Fruit fly (Drosophila melanogaster) whole organism, embryonic: Measurements from ENCODE around the gene CG1998.

Experiments
- Aef1 ChIP-seq: fragments of 200-800 bp; sonication (Bioruptor generic); IDR thresholded peaks from 3 replicates; pipeline ENCODE4 v1.3.6; 2022; ENCODE audit warnings: missing biosample characterization, missing genetic modification characterization
- CG10147 ChIP-seq: fragments of 200-800 bp; sonication (Bioruptor generic); optimal IDR thresholded peaks from 2 replicates; lab custom pipeline; 2019; ENCODE audit warnings: missing biosample characterization, mild to moderate bottlenecking, missing genetic modification characterization, moderate library complexity
- CG10543 ChIP-seq: fragments of 200-800 bp; sonication (Bioruptor generic); optimal IDR thresholded peaks from 3 replicates; lab custom pipeline; 2017; ENCODE audit warnings: missing biosample characterization, mild to moderate bottlenecking, missing genetic modification characterization, moderate library complexity
- CG12104 ChIP-seq: fragments of 200-800 bp; sonication (Bioruptor generic); optimal IDR thresholded peaks from 3 replicates; lab custom pipeline; 2016; ENCODE audit warnings: missing biosample characterization, missing genetic modification characterization
- CG12236 ChIP-seq: fragments of 200-800 bp; sonication (Bioruptor generic); optimal IDR thresholded peaks from 2 replicates; lab custom pipeline; 2016; ENCODE audit warnings: missing biosample characterization, missing genetic modification characterization
- CG1233 ChIP-seq: fragments of 200-800 bp; sonication (Bioruptor generic); optimal IDR thresholded peaks from 4 replicates; lab custom pipeline; 2018; ENCODE audit warnings: missing biosample characterization, mild to moderate bottlenecking, missing genetic modification characterization
- CG15011 ChIP-seq: fragments of 200-800 bp; sonication (Bioruptor generic); optimal IDR thresholded peaks from 3 replicates; lab custom pipeline; 2018; ENCODE audit warnings: missing biosample characterization, mild to moderate bottlenecking, missing genetic modification characterization
- CG1529 ChIP-seq: fragments of 200-800 bp; sonication (Bioruptor generic); optimal IDR thresholded peaks from 3 replicates; lab custom pipeline; 2018; ENCODE audit warnings: missing biosample characterization, missing genetic modification characterization
- CG15696 ChIP-seq: fragments of 200-800 bp; sonication (Bioruptor generic); optimal IDR thresholded peaks from 2 replicates; lab custom pipeline; 2019; ENCODE audit warnings: missing biosample characterization, mild to moderate bottlenecking, missing genetic modification characterization, moderate library complexity
- CG17361 ChIP-seq: fragments of 200-800 bp; sonication (Bioruptor generic); IDR thresholded peaks from 3 replicates; pipeline ENCODE4 v1.3.6; 2022; ENCODE audit warnings: missing biosample characterization, missing genetic modification characterization
- CG17802 ChIP-seq: fragments of 200-800 bp; sonication (Bioruptor generic); optimal IDR thresholded peaks from 2 replicates; lab custom pipeline; 2018; ENCODE audit warnings: missing biosample characterization, mild to moderate bottlenecking, missing genetic modification characterization, moderate library complexity
- CG34376 ChIP-seq: fragments of 200-800 bp; sonication (Bioruptor generic); optimal IDR thresholded peaks from 2 replicates; lab custom pipeline; 2018; ENCODE audit warnings: missing biosample characterization, mild to moderate bottlenecking, missing genetic modification characterization
- CG4707 ChIP-seq: fragments of 200-800 bp; sonication (Bioruptor generic); optimal IDR thresholded peaks from 2 replicates; lab custom pipeline; 2018; ENCODE audit warnings: missing biosample characterization, mild to moderate bottlenecking, missing genetic modification characterization, moderate library complexity
- CG6272 ChIP-seq: fragments of 200-800 bp; sonication (Bioruptor generic); IDR thresholded peaks from 2 replicates; pipeline ENCODE4 v1.3.6; 2022; ENCODE audit warnings: missing biosample characterization, missing genetic modification characterization
- CHES-1-like ChIP-seq: fragments of 200-800 bp; sonication (Bioruptor generic); optimal IDR thresholded peaks from 2 replicates; lab custom pipeline; 2016; ENCODE audit warnings: missing biosample characterization, missing genetic modification characterization
- Camta ChIP-seq: fragments of 200-800 bp; sonication (Bioruptor generic); optimal IDR thresholded peaks from 2 replicates; lab custom pipeline; 2016; ENCODE audit warnings: missing biosample characterization, missing genetic modification characterization
- D ChIP-seq, 2 experiments: fragments of 200-800 bp in 1 of 2; fragments of >200 bp in 1 of 2; sonication (Bioruptor generic) in 1 of 2; optimal IDR thresholded peaks; 2 replicates in 1 of 2; 3 replicates in 1 of 2; lab custom pipeline; 2017; ENCODE audit warnings: mild to moderate bottlenecking in 1 of 2, missing biosample characterization in 1 of 2, missing genetic modification characterization in 1 of 2, missing genetic modification reagents in 1 of 2
- E2f2 ChIP-seq: fragments of 200-800 bp; sonication (Bioruptor generic); IDR thresholded peaks from 2 replicates; pipeline ENCODE4 v1.3.6; 2022; ENCODE audit warnings: missing biosample characterization, missing genetic modification characterization
- Eip74EF ChIP-seq, 2 experiments: fragments of 200-800 bp in 1 of 2; fragments of >200 bp in 1 of 2; sonication (Bioruptor generic) in 1 of 2; optimal IDR thresholded peaks; 2 replicates each; lab custom pipeline; 2017 to 2019; ENCODE audit warnings: missing biosample characterization in 2 of 2, missing genetic modification characterization in 2 of 2, mild to moderate bottlenecking in 1 of 2, moderate library complexity in 1 of 2
- HLH54F ChIP-seq: fragments of 200-800 bp; sonication (Bioruptor generic); optimal IDR thresholded peaks from 3 replicates; lab custom pipeline; 2016; ENCODE audit warnings: missing biosample characterization, missing genetic modification characterization
- Hey ChIP-seq: fragments of 200-800 bp; sonication (Bioruptor generic); optimal IDR thresholded peaks from 3 replicates; lab custom pipeline; 2018; ENCODE audit warnings: missing biosample characterization, mild to moderate bottlenecking, missing genetic modification characterization
- HmgZ ChIP-seq: fragments of 200-800 bp; sonication (Bioruptor generic); optimal IDR thresholded peaks from 2 replicates; lab custom pipeline; 2018; ENCODE audit warnings: missing biosample characterization, mild to moderate bottlenecking, missing genetic modification characterization
- Hr3 ChIP-seq: fragments of 200-800 bp; sonication (Bioruptor generic); optimal IDR thresholded peaks from 3 replicates; lab custom pipeline; 2016; ENCODE audit warnings: missing biosample characterization, missing genetic modification characterization
- Med ChIP-seq: fragments of 200-800 bp; sonication (Bioruptor generic); peaks from one replicate; lab custom pipeline; 2016; ENCODE audit warnings: missing biosample characterization, missing genetic modification characterization, mild to moderate bottlenecking, inconsistent platforms, moderate library complexity
- Myb ChIP-seq: fragments of 200-800 bp; sonication (Bioruptor generic); optimal IDR thresholded peaks from 2 replicates; lab custom pipeline; 2016; ENCODE audit warnings: missing biosample characterization, missing genetic modification characterization
- Optix ChIP-seq: fragments of 200-800 bp; sonication (Bioruptor generic); IDR thresholded peaks from 3 replicates; pipeline ENCODE4 v1.3.6; 2022; ENCODE audit warnings: missing biosample characterization, missing genetic modification characterization
- Poxn ChIP-seq: fragments of 200-800 bp; sonication (Bioruptor generic); IDR thresholded peaks from 2 replicates; pipeline ENCODE4 v1.3.6; 2022; ENCODE audit warnings: missing biosample characterization, missing genetic modification characterization
- TFAM ChIP-seq: fragments of 200-800 bp; sonication (Bioruptor generic); optimal IDR thresholded peaks from 2 replicates; lab custom pipeline; 2017; ENCODE audit warnings: missing biosample characterization, missing genetic modification characterization, inconsistent platforms
- abd-A ChIP-seq: fragments of 200-800 bp; sonication (Bioruptor generic); optimal IDR thresholded peaks from 3 replicates; lab custom pipeline; 2019; ENCODE audit warnings: missing biosample characterization, mild to moderate bottlenecking, missing genetic modification characterization, moderate library complexity
- bab2 ChIP-seq: fragments of 200-800 bp; sonication (Bioruptor generic); optimal IDR thresholded peaks from 2 replicates; lab custom pipeline; 2016; ENCODE audit warnings: missing biosample characterization, missing genetic modification characterization
- cas ChIP-seq: fragments of 200-800 bp; sonication (Bioruptor generic); IDR thresholded peaks from 2 replicates; pipeline ENCODE4 v1.3.6; 2022; ENCODE audit warnings: missing biosample characterization, missing genetic modification characterization
- chinmo ChIP-seq: fragments of 200-800 bp; sonication (Bioruptor generic); IDR thresholded peaks from 4 replicates; pipeline ENCODE4 v1.3.6; 2022; ENCODE audit warnings: missing biosample characterization, missing genetic modification characterization; ENCODE audit not compliant: partially characterized antibody
- cwo ChIP-seq: fragments of 200-800 bp; sonication (Bioruptor generic); optimal IDR thresholded peaks from 3 replicates; lab custom pipeline; 2017; ENCODE audit warnings: missing biosample characterization, missing genetic modification characterization, mild to moderate bottlenecking, moderate library complexity, missing genetic modification reagents
- danr ChIP-seq: fragments of 200-800 bp; sonication (Bioruptor generic); IDR thresholded peaks from 2 replicates; pipeline ENCODE4 v1.3.6; 2022; ENCODE audit warnings: missing biosample characterization, missing genetic modification characterization
- exex ChIP-seq: fragments of 200-800 bp; sonication (Bioruptor generic); optimal IDR thresholded peaks from 4 replicates; lab custom pipeline; 2018; ENCODE audit warnings: missing biosample characterization, mild to moderate bottlenecking, missing genetic modification characterization, moderate library complexity
- gcm ChIP-seq: fragments of 200-800 bp; sonication (Bioruptor generic); optimal IDR thresholded peaks from 2 replicates; lab custom pipeline; 2019; ENCODE audit warnings: missing biosample characterization, mild to moderate bottlenecking, missing genetic modification characterization, moderate library complexity
- grau ChIP-seq: fragments of 200-800 bp; optimal IDR thresholded peaks from 3 replicates; lab custom pipeline; 2019; ENCODE audit warnings: missing biosample characterization, mild to moderate bottlenecking, missing genetic modification characterization, moderate library complexity
- grn ChIP-seq: fragments of 200-800 bp; sonication (Bioruptor generic); optimal IDR thresholded peaks from 3 replicates; lab custom pipeline; 2017; ENCODE audit warnings: missing biosample characterization, missing genetic modification characterization
- kni ChIP-seq: fragments of 200-800 bp; sonication (Bioruptor generic); optimal IDR thresholded peaks from 3 replicates; lab custom pipeline; 2017; ENCODE audit warnings: mild to moderate bottlenecking, missing biosample characterization, missing genetic modification reagents, missing genetic modification characterization
- lab ChIP-seq: fragments of 200-800 bp; sonication (Bioruptor generic); optimal IDR thresholded peaks from 3 replicates; lab custom pipeline; 2017; ENCODE audit warnings: missing biosample characterization, missing genetic modification characterization, mild to moderate bottlenecking, moderate library complexity, missing genetic modification reagents
- mirr ChIP-seq: fragments of 200-800 bp; sonication (Bioruptor generic); optimal IDR thresholded peaks from 3 replicates; lab custom pipeline; 2018; ENCODE audit warnings: missing biosample characterization, mild to moderate bottlenecking, missing genetic modification characterization
- sd ChIP-seq: fragments of 200-800 bp; sonication (Bioruptor generic); optimal IDR thresholded peaks from 3 replicates; lab custom pipeline; 2018; ENCODE audit warnings: missing biosample characterization, mild to moderate bottlenecking, missing genetic modification characterization, moderate library complexity
- sr ChIP-seq: fragments of 200-800 bp; sonication (Bioruptor generic); IDR thresholded peaks from 3 replicates; pipeline ENCODE4 v1.3.6; 2022; ENCODE audit warnings: missing biosample characterization, missing genetic modification characterization
- sug ChIP-seq: fragments of 200-800 bp; optimal IDR thresholded peaks from 2 replicates; lab custom pipeline; 2019; ENCODE audit warnings: missing biosample characterization, mild to moderate bottlenecking, missing genetic modification characterization, moderate library complexity
- tap ChIP-seq: fragments of 200-800 bp; optimal IDR thresholded peaks from 3 replicates; lab custom pipeline; 2019; ENCODE audit warnings: missing biosample characterization, mild to moderate bottlenecking, missing genetic modification characterization, moderate library complexity
- wek ChIP-seq: fragments of 200-800 bp; sonication (Bioruptor generic); optimal IDR thresholded peaks from 3 replicates; lab custom pipeline; 2018; ENCODE audit warnings: missing biosample characterization, mild to moderate bottlenecking, missing genetic modification characterization, moderate library complexity
- z ChIP-seq: fragments of 200-800 bp; sonication (Bioruptor generic); IDR thresholded peaks from 3 replicates; pipeline ENCODE4 v1.3.6; 2022; ENCODE audit warnings: missing biosample characterization, missing genetic modification characterization

Gene CG1998

dm6 chrX:13392764-13393163, 20.1 kb downstream of the CG1998 start:
- TF ChIP-seq TFAM (GFP tag; lab: Kevin White, UChicago), result no peak
- no peak for TF ChIP-seq wek (GFP tag; lab: Kevin White, UChicago)
- TF ChIP-seq Hr3 (GFP tag; lab: Kevin White, UChicago), result no peak
- no peak for TF ChIP-seq E2f2 (GFP tag; lab: Robert Waterston, UW)
- TF ChIP-seq CG15696, result no peak
- peak; percentile 43 for TF ChIP-seq lab (GFP tag; lab: Kevin White, UChicago)
- TF ChIP-seq CHES-1-like (GFP tag; lab: Kevin White, UChicago), result no peak
- peak; percentile 67 for TF ChIP-seq Med (GFP tag; lab: Kevin White, UChicago)
- no peak for TF ChIP-seq CG17802 (tag; lab: Kevin White, UChicago)
- TF ChIP-seq chinmo, result no peak
- peak; percentile 69 for TF ChIP-seq sug (tag; lab: Kevin White, UChicago)
- no peak for TF ChIP-seq CG12236 (GFP tag; lab: Kevin White, UChicago)
- TF ChIP-seq HLH54F (GFP tag; lab: Kevin White, UChicago), result no peak
- TF ChIP-seq Aef1 (GFP tag; lab: Robert Waterston, UW), result no peak
- TF ChIP-seq exex (tag; lab: Kevin White, UChicago), result peak; percentile 72
- TF ChIP-seq CG4707 (GFP tag; lab: Kevin White, UChicago), result no peak
- TF ChIP-seq grau (tag; lab: Kevin White, UChicago), result no peak
- no peak for TF ChIP-seq CG10147 (GFP tag; lab: Kevin White, UChicago)
- TF ChIP-seq Camta (GFP tag; lab: Kevin White, UChicago), result no peak
- TF ChIP-seq Hey (tag; lab: Kevin White, UChicago), result peak; percentile 50
- no peak for TF ChIP-seq Eip74EF (GFP tag; optimal IDR thresholded peaks at IDR 0.05; lab: Kevin White, UChicago)
- TF ChIP-seq kni (GFP tag; lab: Kevin White, UChicago), result no peak
- peak; percentile 68 for TF ChIP-seq grn (GFP tag; lab: Kevin White, UChicago)
- peak; percentile 18 for TF ChIP-seq CG10543 (GFP tag; lab: Kevin White, UChicago)
- TF ChIP-seq cwo (GFP tag; lab: Kevin White, UChicago), result peak; percentile 86
- TF ChIP-seq danr (GFP tag; lab: Robert Waterston, UW), result no peak
- TF ChIP-seq CG34376 (GFP tag; lab: Kevin White, UChicago), result peak; percentile 73
- TF ChIP-seq CG1529 (GFP tag; lab: Kevin White, UChicago), result no peak
- no peak for TF ChIP-seq CG12104 (GFP tag; lab: Kevin White, UChicago)
- peak; percentile 81 for TF ChIP-seq mirr (GFP tag; lab: Kevin White, UChicago)

- TF ChIP-seq abd-A (tag; lab: Kevin White, UChicago) (peak; percentile 15), tap (tag; lab: Kevin White, UChicago) (no peak), sr (GFP tag; lab: Robert Waterston, UW) (peak; percentile 58; the same call in 2 of the 3 replicates), Optix (GFP tag; lab: Robert Waterston, UW) (no peak), CG15011 (no peak), D (optimal IDR thresholded peaks at IDR 0.05; lab: Kevin White, UChicago) (no peak), D (GFP tag; optimal IDR thresholded peaks at IDR 0.05; lab: Kevin White, UChicago) (no peak), CG17361 (GFP tag; lab: Robert Waterston, UW) (no peak), Myb (GFP tag; lab: Kevin White, UChicago) (no peak), bab2 (GFP tag; lab: Kevin White, UChicago) (no peak), cas (no peak), Med (GFP tag; lab: Kevin White, UChicago) (peak; percentile 53), z (GFP tag; lab: Robert Waterston, UW) (0 out of 3 replicates have a peak, but pooled peaks have one; percentile 11), HmgZ (tag; lab: Kevin White, UChicago) (no peak), CG6272 (no peak), gcm (no peak), CG10543 (GFP tag; lab: Kevin White, UChicago) (peak; percentile 17), CG1233 (GFP tag; lab: Kevin White, UChicago) (no peak), Poxn (GFP tag; lab: Robert Waterston, UW) (no peak), sd (tag; lab: Kevin White, UChicago) (peak; percentile 70)
- TF ChIP-seq, all 482 proteins: peak for 6
Observed at dm6 chrX:13392041-13392353, 20.9 kb downstream of the CG1998 start.
